Worm (Caenorhabditis elegans) whole organism, L2 larva: ENCODE measurements around the gene Y41D4A.4.

ENCODE experiments used
- alr-1 ChIP-seq: fragments of 150-350 bp; optimal IDR thresholded peaks from 2 replicates; lab custom pipeline; 2014; ENCODE audit warnings: missing biosample characterization, missing genetic modification characterization
- ama-1 ChIP-seq: fragments of 150-350 bp; optimal IDR thresholded peaks from 2 replicates; lab custom pipeline; 2018; ENCODE audit warnings: inconsistent platforms
- blmp-1 ChIP-seq: sonication (generic microtip); optimal IDR thresholded peaks from 2 replicates; lab custom pipeline; 2017; ENCODE audit warnings: missing genetic modification characterization, mild to moderate bottlenecking, missing compliant biosample characterization, antibody characterized with exemption, moderate library complexity; ENCODE audit not compliant: insufficient read depth
- ceh-16 ChIP-seq: fragments of 150-350 bp; optimal IDR thresholded peaks from 2 replicates; lab custom pipeline; 2014; ENCODE audit warnings: missing biosample characterization, missing genetic modification characterization
- elt-3 ChIP-seq: sonication (generic microtip); optimal IDR thresholded peaks from 2 replicates; lab custom pipeline; 2017; ENCODE audit warnings: missing biosample characterization, missing genetic modification characterization
- lin-11 ChIP-seq: fragments of 150-350 bp; sonication (generic microtip); optimal IDR thresholded peaks from 2 replicates; lab custom pipeline; 2014; ENCODE audit warnings: missing biosample characterization, missing genetic modification characterization, inconsistent platforms, mixed read lengths
- lin-13 ChIP-seq: fragments of 150-350 bp; optimal IDR thresholded peaks from 2 replicates; lab custom pipeline; 2014; ENCODE audit warnings: missing biosample characterization, missing genetic modification reagents, missing genetic modification characterization
- nhr-11 ChIP-seq: fragments of 150-350 bp; optimal IDR thresholded peaks from 2 replicates; lab custom pipeline; 2014; ENCODE audit warnings: missing biosample characterization, missing genetic modification characterization
- nhr-12 ChIP-seq: fragments of 150-350 bp; optimal IDR thresholded peaks from 2 replicates; lab custom pipeline; 2014; ENCODE audit warnings: missing biosample characterization, missing genetic modification characterization
- nhr-25 ChIP-seq: fragments of 150-350 bp; sonication (generic microtip); optimal IDR thresholded peaks from 3 replicates; lab custom pipeline; 2014; ENCODE audit warnings: missing biosample characterization, missing genetic modification characterization
- snpc-4 ChIP-seq: fragments of 150-350 bp; optimal IDR thresholded peaks from 2 replicates; lab custom pipeline; 2014; ENCODE audit warnings: missing biosample characterization, missing genetic modification characterization
- unc-62 ChIP-seq: fragments of 150-350 bp; optimal IDR thresholded peaks from 2 replicates; lab custom pipeline; 2014; ENCODE audit warnings: missing biosample characterization, missing genetic modification reagents, missing genetic modification characterization

ce11 chrIV:1699599-1699998, 46.2 kb upstream of the Y41D4A.4 start, which contains the start of gene bus-2:
- no peak for TF ChIP-seq snpc-4 (tag; lab: Kevin White, UChicago)
- no peak for TF ChIP-seq lin-13 (GFP tag; lab: Kevin White, UChicago)
- no peak for TF ChIP-seq blmp-1
- no peak for TF ChIP-seq alr-1 (tag; lab: Kevin White, UChicago)
- TF ChIP-seq nhr-25 (tag; lab: Kevin White, UChicago) = no peak
- TF ChIP-seq unc-62 (GFP tag; lab: Kevin White, UChicago) = no peak
- TF ChIP-seq ceh-16 (tag; lab: Kevin White, UChicago) = no peak
- TF ChIP-seq nhr-11 (tag; lab: Kevin White, UChicago) = no peak
- no peak for TF ChIP-seq nhr-12 (tag; lab: Kevin White, UChicago)
- TF ChIP-seq elt-3 (tag; lab: Kevin White, UChicago) = no peak
- TF ChIP-seq ama-1 = no peak
- TF ChIP-seq lin-11 (tag; lab: Kevin White, UChicago) = no peak
